Fruit fly (Drosophila melanogaster) whole organism, adult: ENCODE data around the gene CG42268.

ENCODE experiments used
- CG11617 ChIP-seq: fragments of 200-800 bp; sonication (Bioruptor generic); optimal IDR thresholded peaks from 2 replicates; lab custom pipeline; 2017; ENCODE audit warnings: mild to moderate bottlenecking, missing biosample characterization, missing genetic modification reagents, missing genetic modification characterization
- CG14711 ChIP-seq: fragments of 200-800 bp; sonication (Bioruptor generic); optimal IDR thresholded peaks from 2 replicates; lab custom pipeline; 2018; ENCODE audit warnings: missing biosample characterization, mild to moderate bottlenecking, missing genetic modification characterization, moderate library complexity
- CG5204 ChIP-seq: fragments of 200-800 bp; sonication (Bioruptor generic); optimal IDR thresholded peaks from 2 replicates; lab custom pipeline; 2016; ENCODE audit warnings: missing biosample characterization, missing genetic modification characterization
- CG7045 ChIP-seq: fragments of 200-800 bp; sonication (Bioruptor generic); optimal IDR thresholded peaks from 2 replicates; lab custom pipeline; 2017; ENCODE audit warnings: missing biosample characterization, mild to moderate bottlenecking, missing genetic modification characterization
- CG7101 ChIP-seq: fragments of 200-800 bp; sonication (Bioruptor generic); optimal IDR thresholded peaks from 2 replicates; lab custom pipeline; 2018; ENCODE audit warnings: missing biosample characterization, mild to moderate bottlenecking, missing genetic modification characterization, moderate library complexity
- Clk ChIP-seq: fragments of 200-800 bp; sonication (Bioruptor generic); optimal IDR thresholded peaks from 2 replicates; lab custom pipeline; 2017; ENCODE audit warnings: missing biosample characterization, missing genetic modification characterization
- cic ChIP-seq: fragments of 200-800 bp; sonication (Bioruptor generic); optimal IDR thresholded peaks from 2 replicates; lab custom pipeline; 2017; ENCODE audit warnings: missing biosample characterization, mild to moderate bottlenecking, missing genetic modification characterization, moderate library complexity
- kay ChIP-seq: fragments of 200-800 bp; sonication (Bioruptor generic); peaks from one replicate; lab custom pipeline; 2016; ENCODE audit warnings: missing biosample characterization, missing genetic modification characterization, borderline replicate concordance
- ovo ChIP-seq: fragments of 200-800 bp; sonication (Bioruptor generic); optimal IDR thresholded peaks from 2 replicates; lab custom pipeline; 2016; ENCODE audit warnings: missing biosample characterization, missing genetic modification characterization
- pad ChIP-seq: fragments of 200-800 bp; sonication (Bioruptor generic); optimal IDR thresholded peaks from 3 replicates; lab custom pipeline; 2017; ENCODE audit warnings: missing biosample characterization, missing genetic modification characterization, mild to moderate bottlenecking, moderate library complexity, missing genetic modification reagents
- tj ChIP-seq: fragments of 200-800 bp; sonication (Bioruptor generic); optimal IDR thresholded peaks from 3 replicates; lab custom pipeline; 2017; ENCODE audit warnings: missing biosample characterization, mild to moderate bottlenecking, missing genetic modification characterization, moderate library complexity
- toe ChIP-seq: fragments of 200-800 bp; sonication (Bioruptor generic); optimal IDR thresholded peaks from 2 replicates; lab custom pipeline; 2016; ENCODE audit warnings: missing biosample characterization, missing genetic modification characterization

DNA sequence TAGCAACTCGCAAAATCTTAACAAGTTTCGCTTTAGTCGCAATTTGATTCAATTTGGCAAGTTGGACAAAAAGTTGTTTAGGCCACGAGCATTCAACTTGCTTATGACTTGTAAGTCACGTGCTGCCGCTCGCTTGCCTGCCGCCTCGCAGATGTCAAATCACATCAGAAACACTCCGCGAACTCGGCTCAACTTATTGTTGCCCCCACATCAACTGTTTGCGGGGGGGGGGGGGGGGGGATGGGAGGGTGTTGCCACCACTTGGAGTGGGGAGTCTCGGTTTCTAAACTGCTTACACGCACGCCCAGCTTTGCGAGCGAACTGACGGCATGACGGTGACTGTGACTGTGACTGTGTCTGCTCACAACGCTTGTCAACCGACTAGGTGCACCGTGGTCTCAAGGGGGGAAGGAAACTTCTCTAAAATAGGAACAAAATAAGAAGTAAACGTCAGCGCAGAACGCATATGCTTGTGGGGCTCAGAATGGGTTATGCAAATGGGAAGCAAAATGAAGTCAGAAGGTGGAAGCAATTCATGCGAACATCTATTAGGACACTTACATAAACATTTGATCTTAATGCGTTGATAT is 16.7 kb upstream of the CG42268 start:
- TF ChIP-seq cic (GFP tag; lab: Kevin White, UChicago): no peak
- no peak for TF ChIP-seq CG14711 (tag; lab: Kevin White, UChicago)
- no peak for TF ChIP-seq CG5204 (GFP tag; lab: Kevin White, UChicago)
- no peak for TF ChIP-seq Clk (GFP tag; lab: Kevin White, UChicago)
- no peak for TF ChIP-seq toe (GFP tag; lab: Kevin White, UChicago)
- TF ChIP-seq CG7045 (GFP tag; lab: Kevin White, UChicago): no peak
- no peak for TF ChIP-seq CG11617
- TF ChIP-seq kay (GFP tag; lab: Kevin White, UChicago): no peak
- no peak for TF ChIP-seq tj (GFP tag; lab: Kevin White, UChicago)
- no peak for TF ChIP-seq pad (GFP tag; lab: Kevin White, UChicago)
- no peak for TF ChIP-seq ovo (GFP tag; lab: Kevin White, UChicago)
- TF ChIP-seq CG7101 (tag; lab: Kevin White, UChicago): no peak
